Fruit fly (Drosophila melanogaster) whole organism, adult: ENCODE measurements around the gene Glut3.

Experiments used
- CG11617 ChIP-seq: fragments of 200-800 bp; sonication (Bioruptor generic); optimal IDR thresholded peaks from 2 replicates; lab custom pipeline; 2017; ENCODE audit warnings: mild to moderate bottlenecking, missing biosample characterization, missing genetic modification reagents, missing genetic modification characterization
- CG12768 ChIP-seq: fragments of 200-800 bp; sonication (Bioruptor generic); optimal IDR thresholded peaks from 2 replicates; lab custom pipeline; 2017; ENCODE audit warnings: missing biosample characterization, missing genetic modification characterization, mild to moderate bottlenecking, moderate library complexity, missing genetic modification reagents
- CG14711 ChIP-seq: fragments of 200-800 bp; sonication (Bioruptor generic); optimal IDR thresholded peaks from 2 replicates; lab custom pipeline; 2018; ENCODE audit warnings: missing biosample characterization, mild to moderate bottlenecking, missing genetic modification characterization, moderate library complexity
- CG7045 ChIP-seq: fragments of 200-800 bp; sonication (Bioruptor generic); optimal IDR thresholded peaks from 2 replicates; lab custom pipeline; 2017; ENCODE audit warnings: missing biosample characterization, mild to moderate bottlenecking, missing genetic modification characterization
- CG7101 ChIP-seq: fragments of 200-800 bp; sonication (Bioruptor generic); optimal IDR thresholded peaks from 2 replicates; lab custom pipeline; 2018; ENCODE audit warnings: missing biosample characterization, mild to moderate bottlenecking, missing genetic modification characterization, moderate library complexity
- Mnt ChIP-seq: fragments of 200-800 bp; sonication (Bioruptor generic); optimal IDR thresholded peaks from 2 replicates; lab custom pipeline; 2016; ENCODE audit warnings: missing biosample characterization, mild to moderate bottlenecking, missing genetic modification characterization
- cic ChIP-seq: fragments of 200-800 bp; sonication (Bioruptor generic); optimal IDR thresholded peaks from 2 replicates; lab custom pipeline; 2017; ENCODE audit warnings: missing biosample characterization, mild to moderate bottlenecking, missing genetic modification characterization, moderate library complexity
- cnc ChIP-seq, 2 experiments: fragments of >200 bp; optimal IDR thresholded peaks; 2 replicates each; lab custom pipeline; 2017
- kay ChIP-seq: fragments of 200-800 bp; sonication (Bioruptor generic); peaks from one replicate; lab custom pipeline; 2016; ENCODE audit warnings: missing biosample characterization, missing genetic modification characterization, borderline replicate concordance
- toe ChIP-seq: fragments of 200-800 bp; sonication (Bioruptor generic); optimal IDR thresholded peaks from 2 replicates; lab custom pipeline; 2016; ENCODE audit warnings: missing biosample characterization, missing genetic modification characterization

DNA sequence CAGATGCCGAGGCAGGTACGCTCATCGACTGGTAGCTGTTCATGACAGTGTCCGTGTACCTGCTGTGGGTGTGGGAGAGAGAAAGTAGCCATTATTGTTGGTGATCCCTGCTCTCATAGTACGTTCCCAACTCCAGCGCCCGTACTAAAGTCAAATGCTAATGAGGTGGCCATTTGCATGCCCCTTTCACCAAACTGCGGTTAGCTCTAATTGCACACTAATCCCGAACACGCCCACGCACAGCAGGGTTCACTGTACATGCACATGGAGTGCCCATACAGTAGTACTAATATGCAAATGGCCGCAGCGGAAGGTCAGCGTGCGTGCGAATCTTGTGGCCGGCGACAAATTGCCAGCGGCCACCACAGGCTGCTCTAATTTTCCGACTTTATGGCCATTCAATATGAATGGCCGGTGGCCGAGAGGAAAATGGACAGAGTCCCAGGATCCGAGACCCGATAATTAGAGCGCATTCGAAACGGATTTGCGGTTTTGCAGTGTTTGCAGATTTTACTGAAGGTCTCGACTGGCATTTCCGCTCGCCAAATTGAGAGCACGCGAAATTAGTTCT, 38.2 kb downstream of the Glut3 start:
- TF ChIP-seq CG14711 = no peak
- TF ChIP-seq kay (GFP tag; lab: Kevin White, UChicago) = no peak
- TF ChIP-seq cnc (optimal IDR thresholded peaks at IDR 0.05; lab: Kevin White, UChicago) = no peak
- TF ChIP-seq toe (GFP tag; lab: Kevin White, UChicago) = no peak
- no peak for TF ChIP-seq CG7101 (tag; lab: Kevin White, UChicago)
- no peak for TF ChIP-seq cic (GFP tag; lab: Kevin White, UChicago)
- TF ChIP-seq CG7045 = no peak
- no peak for TF ChIP-seq CG11617 (GFP tag; lab: Kevin White, UChicago)
- no peak for TF ChIP-seq Mnt (GFP tag; lab: Kevin White, UChicago)
- no peak for TF ChIP-seq CG12768 (GFP tag; lab: Kevin White, UChicago)
